Fruit fly (Drosophila melanogaster): Measurements from ENCODE around the gene mib2.

mib2 gene

DNA sequence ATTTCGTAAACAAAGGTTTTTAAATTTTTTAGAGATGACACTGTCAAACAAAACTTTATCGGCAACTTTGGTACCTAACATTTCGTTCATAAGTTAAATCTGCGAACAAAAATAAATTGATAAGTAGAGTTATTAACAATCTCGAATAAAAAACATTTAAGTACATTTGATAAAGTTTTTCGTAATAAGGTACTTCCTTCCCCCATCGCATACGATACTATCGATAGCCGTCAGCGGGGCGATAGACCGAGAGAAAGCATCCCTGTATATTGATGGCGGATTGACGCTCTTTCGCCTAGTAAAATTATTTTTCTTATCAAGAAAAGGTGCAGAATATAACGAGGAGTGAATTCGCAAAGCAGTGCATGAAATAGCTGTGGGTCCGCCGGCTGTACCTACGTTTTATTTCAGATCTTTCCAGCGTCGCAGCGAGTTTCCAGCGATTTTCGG is 10.9 kb downstream of the mib2 start, which contains the start of the genes Ttc19 and Acn:
Gene Ttc19 (minus strand): TSS at position 38 of the 450 bp plus-strand sequence.
Gene Acn (plus strand): TSS at position 245 of the 450 bp plus-strand sequence.
- TF ChIP-seq insv (optimal IDR thresholded peaks at IDR 0.05) (no peak), psq (optimal IDR thresholded peaks at IDR 0.05) (no peak), Sin3A (optimal IDR thresholded peaks at IDR 0.05) (no peak), h (optimal IDR thresholded peaks at IDR 0.05) (no peak), Myc (optimal IDR thresholded peaks at IDR 0.05) (no peak), ttk (optimal IDR thresholded peaks at IDR 0.05) (no peak)

DNA sequence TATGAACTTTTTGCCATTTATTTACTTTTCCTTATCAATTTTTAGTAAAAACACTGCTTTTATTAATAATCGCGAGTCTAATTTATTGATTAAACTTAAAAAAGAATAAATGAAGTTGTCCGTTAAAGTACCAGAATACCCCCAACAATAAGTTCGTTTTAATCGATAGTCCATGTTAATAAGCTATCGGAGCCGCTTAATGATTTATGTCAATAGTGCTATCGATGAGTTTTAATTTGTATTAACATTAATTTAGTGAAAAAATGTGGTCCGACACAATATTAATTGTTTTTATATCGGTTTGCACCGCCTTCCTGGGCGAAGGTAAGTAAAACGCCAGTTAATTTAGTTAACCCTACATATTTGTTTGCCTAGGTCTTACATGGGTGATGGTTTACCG is 14.7 kb downstream of the mib2 start, which contains the start of gene CG10470:
Gene CG10470 (plus strand): TSS at position 165 of the 400 bp plus-strand sequence.
- TF ChIP-seq Sin3A (optimal IDR thresholded peaks at IDR 0.05) (no peak), psq (optimal IDR thresholded peaks at IDR 0.05) (no peak), ttk (optimal IDR thresholded peaks at IDR 0.05) (no peak), h (optimal IDR thresholded peaks at IDR 0.05) (no peak), insv (optimal IDR thresholded peaks at IDR 0.05) (no peak), Myc (optimal IDR thresholded peaks at IDR 0.05) (no peak)

DNA sequence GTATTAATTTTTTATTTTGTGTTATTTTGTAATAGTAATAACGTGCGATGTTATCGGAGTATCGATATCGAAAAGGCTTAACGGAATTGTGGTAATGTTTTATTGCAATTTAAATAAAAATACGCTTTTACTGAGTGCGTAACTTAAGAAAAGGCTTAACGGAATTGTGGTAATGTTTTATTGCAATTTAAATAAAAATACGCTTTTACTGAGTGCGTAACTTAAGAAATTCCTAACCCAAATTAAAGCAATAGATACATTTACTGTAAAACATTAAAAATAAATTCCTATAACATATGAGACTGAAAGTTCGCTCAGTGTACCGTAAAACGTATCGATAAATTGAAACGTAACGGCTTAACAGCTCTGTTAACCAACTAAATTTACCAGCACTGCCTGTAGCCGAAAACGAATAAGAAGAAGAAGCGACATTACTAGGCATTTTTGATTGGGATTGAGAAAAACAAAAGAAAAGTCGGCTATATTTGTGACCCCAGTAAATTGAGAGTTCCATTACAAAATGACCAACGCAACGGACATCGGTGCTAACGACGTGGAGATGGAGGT is 17.4 kb downstream of the mib2 start, which contains the start of gene Rpn3:
Gene Rpn3 (plus strand): TSS at position 257 of the 567 bp plus-strand sequence.
- no peak for TF ChIP-seq h (optimal IDR thresholded peaks at IDR 0.05)
- TF ChIP-seq ttk (optimal IDR thresholded peaks at IDR 0.05) = no peak
- TF ChIP-seq psq (optimal IDR thresholded peaks at IDR 0.05) = no peak
- TF ChIP-seq insv (optimal IDR thresholded peaks at IDR 0.05) = no peak
- no peak for TF ChIP-seq Myc (optimal IDR thresholded peaks at IDR 0.05)
- no peak for TF ChIP-seq Sin3A (optimal IDR thresholded peaks at IDR 0.05)

DNA sequence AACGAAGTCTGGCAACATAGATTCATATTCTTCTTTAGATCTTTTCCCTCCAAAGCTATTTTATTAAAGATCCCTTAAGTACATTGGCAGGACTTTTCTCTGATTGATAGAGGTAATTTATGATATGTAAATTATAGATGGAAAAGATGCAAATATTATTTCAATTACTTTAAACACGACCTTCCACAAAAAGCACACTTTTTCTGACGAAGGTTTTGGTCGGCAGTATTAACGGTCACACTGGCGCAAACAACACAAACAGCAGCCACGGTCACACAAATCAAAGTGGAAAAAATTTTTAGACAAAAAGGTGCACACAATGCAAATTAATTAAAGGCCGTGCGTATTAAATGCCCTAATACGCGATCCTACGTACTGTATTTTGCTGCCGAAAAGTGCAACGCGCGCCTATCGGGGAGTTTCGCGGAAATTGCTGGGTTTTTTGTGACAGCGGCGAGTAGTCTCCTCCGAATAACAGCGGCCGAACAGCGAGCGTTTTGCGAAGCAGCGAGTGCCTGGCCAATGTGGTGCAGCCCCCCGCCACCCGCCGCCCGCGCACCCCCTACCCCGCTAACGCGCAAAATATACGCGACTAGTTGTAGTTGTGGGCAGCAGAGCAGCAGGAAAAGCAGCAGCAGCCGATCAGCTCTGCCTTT is 19.7 kb downstream of the mib2 start, which contains the start of gene CG10492:
Gene CG10492 (plus strand): TSS at position 219 of the 656 bp plus-strand sequence.
- no peak for TF ChIP-seq insv (optimal IDR thresholded peaks at IDR 0.05)
- no peak for TF ChIP-seq ttk (optimal IDR thresholded peaks at IDR 0.05)
- TF ChIP-seq Myc (optimal IDR thresholded peaks at IDR 0.05) = no peak
- no peak for TF ChIP-seq Sin3A (optimal IDR thresholded peaks at IDR 0.05)
- TF ChIP-seq psq (optimal IDR thresholded peaks at IDR 0.05) = no peak
- no peak for TF ChIP-seq h (optimal IDR thresholded peaks at IDR 0.05)

DNA sequence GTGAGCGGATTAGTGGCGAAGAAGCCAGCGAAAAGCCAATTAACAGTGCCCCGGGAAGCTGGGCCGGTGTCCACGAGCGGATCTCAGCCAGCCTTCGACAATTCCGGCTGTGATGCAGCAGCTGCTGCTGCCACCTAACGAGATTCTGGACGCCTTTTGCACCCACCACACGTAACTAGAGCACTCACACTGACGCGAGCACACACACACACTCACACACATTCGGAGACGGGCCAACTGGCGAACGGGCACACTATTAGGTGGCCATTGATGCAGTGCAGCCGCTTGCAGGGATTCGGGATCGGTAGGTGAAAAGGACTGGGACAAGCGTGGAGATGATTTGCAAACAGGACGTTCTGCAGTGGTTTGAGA is 20.3 kb downstream of the mib2 start:
- TF ChIP-seq insv (optimal IDR thresholded peaks at IDR 0.05) (no peak), h (optimal IDR thresholded peaks at IDR 0.05) (no peak), Myc (optimal IDR thresholded peaks at IDR 0.05) (no peak), Sin3A (optimal IDR thresholded peaks at IDR 0.05) (no peak), psq (optimal IDR thresholded peaks at IDR 0.05) (no peak), ttk (optimal IDR thresholded peaks at IDR 0.05) (no peak)

DNA sequence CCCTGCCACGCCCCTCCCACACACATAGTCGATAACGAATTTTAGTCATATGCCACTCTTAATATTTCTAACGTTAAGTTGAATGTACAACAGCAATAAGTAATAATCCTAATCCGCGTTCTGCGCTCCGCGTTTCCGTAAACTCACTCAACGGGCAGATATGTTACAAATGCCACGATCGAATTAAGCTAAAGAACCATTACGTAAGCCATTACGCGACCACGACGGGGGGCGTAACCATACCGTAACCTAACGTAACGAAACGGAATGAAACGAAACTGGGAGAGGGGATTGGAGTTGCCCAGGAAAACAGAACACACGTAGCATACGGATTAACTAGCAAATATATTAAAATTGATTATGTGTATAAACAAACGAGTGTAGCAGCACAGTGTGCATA is 23.6 kb downstream of the mib2 start:
- TF ChIP-seq psq (optimal IDR thresholded peaks at IDR 0.05) = no peak
- TF ChIP-seq Myc (optimal IDR thresholded peaks at IDR 0.05) = no peak
- no peak for TF ChIP-seq ttk (optimal IDR thresholded peaks at IDR 0.05)
- no peak for TF ChIP-seq insv (optimal IDR thresholded peaks at IDR 0.05)
- TF ChIP-seq h (optimal IDR thresholded peaks at IDR 0.05) = no peak
- no peak for TF ChIP-seq Sin3A (optimal IDR thresholded peaks at IDR 0.05)

DNA sequence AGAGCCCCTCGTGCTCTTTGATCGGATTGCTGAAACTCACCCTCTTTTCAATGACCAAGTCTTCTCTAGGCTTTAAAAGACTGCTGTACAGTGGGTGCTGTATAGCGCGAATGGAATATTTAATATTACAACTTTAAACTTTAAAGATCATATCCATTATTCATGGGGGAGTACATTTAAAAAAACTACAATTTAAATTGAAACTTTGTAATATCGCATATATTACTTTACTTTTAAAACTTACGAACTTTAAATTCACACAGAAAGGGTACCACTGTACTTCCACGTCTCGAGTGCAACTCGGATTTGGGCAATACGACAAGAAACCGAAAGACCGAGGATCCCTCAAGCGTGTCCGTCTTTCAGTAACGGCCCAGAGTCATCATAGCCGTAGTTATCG is 24.7 kb downstream of the mib2 start, which contains the start of gene Phlpp:
Gene Phlpp (plus strand): TSS at position 214 of the 400 bp plus-strand sequence.
- TF ChIP-seq psq (optimal IDR thresholded peaks at IDR 0.05) (no peak), h (optimal IDR thresholded peaks at IDR 0.05) (no peak), insv (optimal IDR thresholded peaks at IDR 0.05) (no peak), ttk (optimal IDR thresholded peaks at IDR 0.05) (no peak), Myc (optimal IDR thresholded peaks at IDR 0.05) (no peak), Sin3A (optimal IDR thresholded peaks at IDR 0.05) (no peak)

DNA sequence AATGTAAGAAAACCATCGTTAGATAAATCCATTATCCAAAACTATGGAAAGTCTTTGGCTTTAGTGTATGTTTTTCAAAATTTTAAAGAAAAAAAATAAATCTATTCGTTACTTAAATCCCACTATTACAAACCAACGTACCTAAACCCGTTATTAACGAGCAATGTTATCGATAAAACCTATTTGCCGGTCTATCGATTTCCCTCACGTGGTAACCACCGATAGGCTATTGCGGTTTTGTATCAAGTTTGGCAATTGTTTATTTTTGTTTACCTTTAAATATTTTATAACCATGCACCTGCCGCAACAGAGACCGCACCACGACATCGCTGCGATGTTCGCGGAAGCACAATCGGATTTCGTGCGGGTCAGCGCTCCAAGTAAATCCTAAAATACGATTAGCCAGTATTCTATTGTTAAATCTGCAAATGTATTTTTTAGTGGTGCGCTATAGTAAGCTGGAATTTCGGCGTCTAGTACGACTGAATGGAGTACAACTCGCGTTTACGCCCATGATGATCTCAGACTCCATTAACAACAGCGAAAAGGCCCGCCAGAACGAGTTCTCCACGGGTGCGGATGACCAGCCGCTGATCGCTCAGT is 28.9 kb downstream of the mib2 start, which contains the start of gene Dus4:
Gene Dus4 (plus strand): TSS at position 206 of the 603 bp plus-strand sequence.
- no peak for TF ChIP-seq psq (optimal IDR thresholded peaks at IDR 0.05)

DNA sequence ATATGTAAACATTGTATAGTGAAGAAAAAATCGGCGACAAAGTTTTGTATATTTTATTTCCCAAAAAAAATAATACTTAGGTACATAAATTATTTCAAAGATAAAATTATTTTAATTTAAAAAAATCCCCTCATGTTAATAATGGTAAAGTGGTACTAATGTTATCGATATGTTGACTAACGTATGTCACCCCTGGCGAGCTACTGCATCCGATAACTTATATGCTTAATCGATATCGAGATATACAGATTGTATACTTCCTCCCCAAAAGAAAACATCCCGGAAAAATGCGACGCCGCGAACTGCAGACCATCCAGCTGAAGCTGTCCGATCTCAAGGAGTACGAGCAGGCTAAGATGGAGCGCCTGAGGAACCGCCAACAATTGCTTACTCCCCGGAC is 30.5 kb downstream of the mib2 start, which contains the start of gene CG17343:
Gene CG17343 (plus strand): TSS at position 224 of the 400 bp plus-strand sequence.
- TF ChIP-seq psq (optimal IDR thresholded peaks at IDR 0.05) (no peak), Myc (optimal IDR thresholded peaks at IDR 0.05) (no peak), h (optimal IDR thresholded peaks at IDR 0.05) (no peak), Sin3A (optimal IDR thresholded peaks at IDR 0.05) (no peak), insv (optimal IDR thresholded peaks at IDR 0.05) (no peak), ttk (optimal IDR thresholded peaks at IDR 0.05) (no peak)

DNA sequence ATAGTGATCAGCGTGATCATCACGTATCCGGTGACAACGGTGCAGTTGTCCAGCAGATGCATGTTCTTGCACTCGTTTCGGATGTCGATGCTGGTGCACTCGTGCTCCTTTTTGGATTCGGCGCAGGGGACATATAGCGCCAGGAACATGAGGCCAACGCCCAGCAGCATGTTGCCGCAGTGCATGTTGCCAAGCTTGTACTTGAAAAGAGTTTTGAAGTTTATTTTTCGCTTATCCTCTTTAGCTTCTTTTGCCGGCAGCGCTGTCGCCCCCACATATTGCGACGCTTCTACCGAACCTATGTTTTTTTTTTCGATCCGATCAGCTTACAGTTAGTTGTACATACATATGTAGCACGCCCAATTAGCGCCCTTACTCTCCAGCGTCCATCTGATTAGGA is 34.1 kb downstream of the mib2 start:
- TF ChIP-seq psq (optimal IDR thresholded peaks at IDR 0.05) = no peak
- TF ChIP-seq h (optimal IDR thresholded peaks at IDR 0.05) = no peak
- TF ChIP-seq insv (optimal IDR thresholded peaks at IDR 0.05) = no peak
- TF ChIP-seq Sin3A (optimal IDR thresholded peaks at IDR 0.05) = no peak
- no peak for TF ChIP-seq Myc (optimal IDR thresholded peaks at IDR 0.05)
- no peak for TF ChIP-seq ttk (optimal IDR thresholded peaks at IDR 0.05)

DNA sequence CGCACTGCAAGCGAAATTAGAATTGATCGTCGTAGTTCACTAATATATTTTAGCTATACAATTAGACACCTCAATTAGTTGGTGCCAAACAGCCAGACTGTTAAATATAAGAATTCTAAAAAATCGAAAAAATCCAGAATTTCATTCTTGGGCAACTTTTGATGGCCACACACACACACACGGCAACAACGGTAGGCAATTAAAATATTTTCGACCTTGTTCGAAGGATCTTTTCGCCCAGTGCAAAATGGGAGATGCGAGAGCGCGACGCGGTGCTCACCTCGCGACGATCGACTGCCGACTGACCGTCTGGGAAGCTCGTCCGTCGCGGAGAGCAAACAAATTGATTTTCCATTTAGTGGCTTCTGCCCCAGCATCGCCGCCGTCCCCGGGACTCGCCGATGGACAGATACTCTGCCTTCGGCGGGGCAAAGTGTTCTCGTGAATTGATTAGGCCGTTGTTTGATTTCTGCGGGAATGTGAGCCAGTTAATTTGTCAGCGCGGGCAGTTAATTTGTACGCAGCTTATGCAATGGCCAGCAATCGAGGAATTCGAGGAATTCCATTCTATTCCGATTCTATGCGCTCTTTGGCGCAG is 35.4 kb downstream of the mib2 start, which contains the start of gene CG10702:
Gene CG10702 (minus strand): TSS at position 304 of the 598 bp plus-strand sequence.
- TF ChIP-seq insv (optimal IDR thresholded peaks at IDR 0.05) = no peak
- no peak for TF ChIP-seq psq (optimal IDR thresholded peaks at IDR 0.05)
- TF ChIP-seq h (optimal IDR thresholded peaks at IDR 0.05) = no peak
- no peak for TF ChIP-seq Sin3A (optimal IDR thresholded peaks at IDR 0.05)
- no peak for TF ChIP-seq Myc (optimal IDR thresholded peaks at IDR 0.05)
- no peak for TF ChIP-seq ttk (optimal IDR thresholded peaks at IDR 0.05)
